Fruit fly (Drosophila melanogaster) whole organism, embryonic: ENCODE results near the gene Nadsyn.

Experiments
- Awh ChIP-seq: fragments of 200-800 bp; sonication (Bioruptor generic); IDR thresholded peaks from 2 replicates; pipeline ENCODE4, ENCODE4 v1.3.6; 2022; ENCODE audit warnings: missing biosample characterization, missing genetic modification characterization
- BEAF-32 ChIP-seq: fragments of 200-800 bp; sonication (Bioruptor generic); optimal IDR thresholded peaks from 3 replicates; lab custom pipeline; 2017; ENCODE audit warnings: missing biosample characterization, missing genetic modification characterization, mild to moderate bottlenecking, moderate library complexity, missing genetic modification reagents
- Bdp1 ChIP-seq: fragments of 200-800 bp; sonication (Bioruptor generic); optimal IDR thresholded peaks from 3 replicates; lab custom pipeline; 2016; ENCODE audit warnings: missing biosample characterization, missing genetic modification characterization
- Bgb ChIP-seq: fragments of 200-800 bp; sonication (Bioruptor generic); IDR thresholded peaks from 2 replicates; pipeline ENCODE4 v1.3.6; 2022; ENCODE audit warnings: missing biosample characterization, missing genetic modification characterization; ENCODE audit not compliant: partially characterized antibody
- Blimp-1 ChIP-seq: fragments of 200-800 bp; sonication (Bioruptor generic); optimal IDR thresholded peaks from 3 replicates; lab custom pipeline; 2018; ENCODE audit warnings: missing biosample characterization, missing genetic modification characterization, mild to moderate bottlenecking, moderate library complexity, missing genetic modification reagents
- CG10979 ChIP-seq: fragments of 200-800 bp; sonication (Bioruptor generic); optimal IDR thresholded peaks from 2 replicates; lab custom pipeline; 2018; ENCODE audit warnings: missing biosample characterization, mild to moderate bottlenecking, missing genetic modification characterization, moderate library complexity
- CG14014 ChIP-seq: fragments of 200-800 bp; sonication (Bioruptor generic); IDR thresholded peaks from 2 replicates; pipeline ENCODE4 v1.3.6; 2022; ENCODE audit warnings: missing biosample characterization, missing genetic modification characterization
- CG14441 ChIP-seq: fragments of 200-800 bp; sonication (Bioruptor generic); IDR thresholded peaks from 2 replicates; pipeline ENCODE4 v1.3.6; 2022; ENCODE audit warnings: missing biosample characterization, missing genetic modification characterization
- CG17612 ChIP-seq: fragments of 200-800 bp; sonication (Bioruptor generic); IDR thresholded peaks from 2 replicates; pipeline ENCODE4 v1.3.6; 2022; ENCODE audit warnings: missing biosample characterization, missing genetic modification characterization
- CG1792 ChIP-seq: fragments of 200-800 bp; sonication (Bioruptor generic); optimal IDR thresholded peaks from 2 replicates; lab custom pipeline; 2016; ENCODE audit warnings: missing biosample characterization, missing genetic modification characterization
- CG18619 ChIP-seq: fragments of 200-800 bp; sonication (Bioruptor generic); optimal IDR thresholded peaks from 3 replicates; lab custom pipeline; 2017; ENCODE audit warnings: missing biosample characterization, mild to moderate bottlenecking, missing genetic modification characterization
- CG2129 ChIP-seq: fragments of 200-800 bp; sonication (Bioruptor generic); IDR thresholded peaks from 2 replicates; pipeline ENCODE4 v1.3.6; 2022; ENCODE audit warnings: missing biosample characterization, missing genetic modification characterization; ENCODE audit not compliant: partially characterized antibody
- CG2875 ChIP-seq: fragments of 200-800 bp; sonication (Bioruptor generic); optimal IDR thresholded peaks from 2 replicates; lab custom pipeline; 2017; ENCODE audit warnings: missing biosample characterization, mild to moderate bottlenecking, missing genetic modification characterization, missing genetic modification reagents
- CG31441 ChIP-seq: fragments of 200-800 bp; sonication (Bioruptor generic); IDR thresholded peaks from 2 replicates; pipeline ENCODE4 v1.3.6; 2022; ENCODE audit warnings: missing biosample characterization, missing genetic modification characterization
- CG33213 ChIP-seq: fragments of 200-800 bp; sonication (Bioruptor generic); optimal IDR thresholded peaks from 3 replicates; lab custom pipeline; 2016; ENCODE audit warnings: missing biosample characterization, missing genetic modification characterization
- CG3847 ChIP-seq: fragments of 200-800 bp; sonication (Bioruptor generic); IDR thresholded peaks from 2 replicates; pipeline ENCODE4 v1.3.6; 2022; ENCODE audit warnings: missing biosample characterization, missing genetic modification characterization
- CG6791 ChIP-seq: fragments of 200-800 bp; sonication (Bioruptor generic); IDR thresholded peaks from 3 replicates; pipeline ENCODE4 v1.3.6; 2022; ENCODE audit warnings: missing biosample characterization, missing genetic modification characterization; ENCODE audit not compliant: partially characterized antibody
- CG8089 ChIP-seq: fragments of 200-800 bp; sonication (Bioruptor generic); optimal IDR thresholded peaks from 3 replicates; lab custom pipeline; 2016; ENCODE audit warnings: missing biosample characterization, missing genetic modification characterization
- CG9215 ChIP-seq: fragments of 200-800 bp; sonication (Bioruptor generic); IDR thresholded peaks from 2 replicates; pipeline ENCODE4 v1.3.6; 2022; ENCODE audit warnings: missing biosample characterization, missing genetic modification characterization
- CG9876 ChIP-seq: fragments of 200-800 bp; sonication (Bioruptor generic); optimal IDR thresholded peaks from 2 replicates; lab custom pipeline; 2016; ENCODE audit warnings: missing biosample characterization, missing genetic modification characterization
- E2f1 ChIP-seq: fragments of 200-800 bp; sonication (Bioruptor generic); IDR thresholded peaks from 2 replicates; pipeline ENCODE4 v1.3.6; 2022; ENCODE audit warnings: missing biosample characterization, missing genetic modification characterization
- Ets65A ChIP-seq: fragments of 200-800 bp; sonication (Bioruptor generic); peaks from one replicate; lab custom pipeline; 2016; ENCODE audit warnings: missing biosample characterization, missing genetic modification characterization
- HLH4C ChIP-seq: fragments of 200-800 bp; sonication (Bioruptor generic); IDR thresholded peaks from 3 replicates; pipeline ENCODE4 v1.3.6; 2022; ENCODE audit warnings: missing biosample characterization, missing genetic modification characterization; ENCODE audit not compliant: partially characterized antibody
- Hr39 ChIP-seq: fragments of >200 bp; optimal IDR thresholded peaks from 2 replicates; lab custom pipeline; 2017
- MBD-R2 ChIP-seq: fragments of 200-800 bp; sonication (Bioruptor generic); IDR thresholded peaks from 2 replicates; pipeline ENCODE4 v1.3.6; 2022; ENCODE audit warnings: missing biosample characterization, missing genetic modification characterization
- Mad ChIP-seq: fragments of 200-800 bp; sonication (Bioruptor generic); optimal IDR thresholded peaks from 2 replicates; lab custom pipeline; 2016; ENCODE audit warnings: missing biosample characterization, missing genetic modification characterization
- Med ChIP-seq: fragments of 200-800 bp; sonication (Bioruptor generic); peaks from one replicate; lab custom pipeline; 2016; ENCODE audit warnings: missing biosample characterization, missing genetic modification characterization, mild to moderate bottlenecking, inconsistent platforms, moderate library complexity
- Ravus ChIP-seq: fragments of 200-800 bp; sonication (Bioruptor generic); IDR thresholded peaks from 2 replicates; pipeline ENCODE4 v1.3.6; 2022; ENCODE audit warnings: missing biosample characterization, missing genetic modification characterization
- Rx ChIP-seq: fragments of 200-800 bp; sonication (Bioruptor generic); IDR thresholded peaks from 2 replicates; pipeline ENCODE4 v1.3.6; 2022; ENCODE audit warnings: missing biosample characterization, missing genetic modification characterization
- Sox102F ChIP-seq: fragments of 200-800 bp; sonication (Bioruptor generic); optimal IDR thresholded peaks from 2 replicates; lab custom pipeline; 2018; ENCODE audit warnings: missing biosample characterization, mild to moderate bottlenecking, missing genetic modification characterization, moderate library complexity
- Sry-β ChIP-seq: fragments of 200-800 bp; sonication (Bioruptor generic); optimal IDR thresholded peaks from 2 replicates; lab custom pipeline; 2018; ENCODE audit warnings: missing biosample characterization, mild to moderate bottlenecking, missing genetic modification characterization, moderate library complexity
- Ssrp ChIP-seq: fragments of 200-800 bp; sonication (Bioruptor generic); optimal IDR thresholded peaks from 2 replicates; lab custom pipeline; 2018; ENCODE audit warnings: missing biosample characterization, mild to moderate bottlenecking, missing genetic modification characterization, moderate library complexity
- ab ChIP-seq: fragments of 200-800 bp; sonication (Bioruptor generic); optimal IDR thresholded peaks from 2 replicates; lab custom pipeline; 2016; ENCODE audit warnings: missing biosample characterization, missing genetic modification characterization
- ato ChIP-seq: fragments of 200-800 bp; sonication (Bioruptor generic); IDR thresholded peaks from 2 replicates; pipeline ENCODE4 v1.3.6; 2022; ENCODE audit warnings: missing biosample characterization, missing genetic modification characterization; ENCODE audit not compliant: partially characterized antibody
- bcd ChIP-seq: fragments of 200-800 bp; sonication (Bioruptor generic); optimal IDR thresholded peaks from 2 replicates; lab custom pipeline; 2017; ENCODE audit warnings: missing biosample characterization, mild to moderate bottlenecking, missing genetic modification characterization
- br ChIP-seq: fragments of >200 bp; optimal IDR thresholded peaks from 2 replicates; lab custom pipeline; 2017
- cas ChIP-seq: fragments of 200-800 bp; sonication (Bioruptor generic); IDR thresholded peaks from 2 replicates; pipeline ENCODE4 v1.3.6; 2022; ENCODE audit warnings: missing biosample characterization, missing genetic modification characterization
- caup ChIP-seq: fragments of 200-800 bp; sonication (Bioruptor generic); optimal IDR thresholded peaks from 3 replicates; lab custom pipeline; 2017; ENCODE audit warnings: missing biosample characterization, mild to moderate bottlenecking, missing genetic modification characterization, moderate library complexity; ENCODE audit not compliant: severe bottlenecking
- chif ChIP-seq, 2 experiments: fragments of 200-800 bp; sonication (Bioruptor generic); optimal IDR thresholded peaks; 3 replicates each; lab custom pipeline; 2016; ENCODE audit warnings: missing biosample characterization in 2 of 2, missing genetic modification characterization in 2 of 2
- crol ChIP-seq: fragments of 200-800 bp; sonication (Bioruptor generic); IDR thresholded peaks from 2 replicates; pipeline ENCODE4 v1.3.6; 2022; ENCODE audit warnings: missing biosample characterization, missing genetic modification characterization
- eve ChIP-seq, 2 experiments: fragments of >200 bp; optimal IDR thresholded peaks; 2 replicates each; lab custom pipeline; 2017; ENCODE audit warnings: missing biosample characterization in 2 of 2, missing genetic modification characterization in 2 of 2
- fd96Cb ChIP-seq: fragments of 200-800 bp; sonication (Bioruptor generic); optimal IDR thresholded peaks from 2 replicates; lab custom pipeline; 2018; ENCODE audit warnings: missing biosample characterization, mild to moderate bottlenecking, missing genetic modification characterization, moderate library complexity
- knrl ChIP-seq: fragments of 200-800 bp; sonication (Bioruptor generic); IDR thresholded peaks from 3 replicates; pipeline ENCODE4 v1.3.6; 2022; ENCODE audit warnings: missing biosample characterization, missing genetic modification characterization; ENCODE audit not compliant: partially characterized antibody
- lmd ChIP-seq: fragments of 200-800 bp; sonication (Bioruptor generic); IDR thresholded peaks from 2 replicates; pipeline ENCODE4 v1.3.6; 2022; ENCODE audit warnings: missing biosample characterization, missing genetic modification characterization
- mam ChIP-seq: fragments of 200-800 bp; sonication (Bioruptor generic); optimal IDR thresholded peaks from 3 replicates; lab custom pipeline; 2016; ENCODE audit warnings: missing biosample characterization, missing genetic modification characterization
- otp ChIP-seq: fragments of 200-800 bp; sonication (Bioruptor generic); IDR thresholded peaks from 3 replicates; pipeline ENCODE4, ENCODE4 v1.3.6; 2022; ENCODE audit warnings: missing biosample characterization, missing genetic modification characterization
- peb ChIP-seq: fragments of 200-800 bp; sonication (Bioruptor generic); IDR thresholded peaks from 2 replicates; pipeline ENCODE4 v1.3.6; 2022; ENCODE audit warnings: missing biosample characterization, missing genetic modification characterization
- pfk ChIP-seq: fragments of 200-800 bp; sonication (Bioruptor generic); optimal IDR thresholded peaks from 2 replicates; lab custom pipeline; 2018; ENCODE audit warnings: missing biosample characterization, mild to moderate bottlenecking, missing genetic modification characterization, moderate library complexity
- slp2 ChIP-seq: fragments of 200-800 bp; sonication (Bioruptor generic); optimal IDR thresholded peaks from 2 replicates; lab custom pipeline; 2016; ENCODE audit warnings: missing biosample characterization, missing genetic modification characterization
- tup ChIP-seq: fragments of 200-800 bp; sonication (Bioruptor generic); optimal IDR thresholded peaks from 2 replicates; lab custom pipeline; 2016; ENCODE audit warnings: missing biosample characterization, mild to moderate bottlenecking, missing genetic modification characterization, moderate library complexity
- usp ChIP-seq: fragments of >200 bp; optimal IDR thresholded peaks from 2 replicates; lab custom pipeline; 2017; ENCODE audit warnings: missing biosample characterization, missing genetic modification characterization
- vnd ChIP-seq: fragments of 200-800 bp; sonication (Bioruptor generic); IDR thresholded peaks from 3 replicates; pipeline ENCODE4 v1.3.6; 2022; ENCODE audit warnings: missing biosample characterization, missing genetic modification characterization; ENCODE audit not compliant: partially characterized antibody

The Nadsyn gene

DNA sequence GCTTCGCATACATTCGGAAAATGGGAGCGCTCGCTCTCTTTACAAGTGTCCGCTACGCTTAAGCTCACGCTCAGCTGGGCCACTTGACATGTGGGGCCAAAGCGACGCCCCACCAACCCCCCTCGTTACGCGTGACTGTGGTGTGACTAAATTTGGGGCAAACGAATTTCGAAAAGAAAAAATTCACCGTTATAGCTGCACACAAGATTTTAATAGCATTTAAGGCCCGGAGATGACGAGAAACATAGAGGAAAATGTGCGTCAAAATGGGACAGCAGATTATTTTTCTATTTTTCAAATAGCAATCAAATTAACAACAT lies 77.4 kb downstream of the Nadsyn start (continued):
- TF ChIP-seq CG18619 (GFP tag; lab: Kevin White, UChicago) = no peak
- no peak for TF ChIP-seq CG9876 (GFP tag; lab: Kevin White, UChicago)
- TF ChIP-seq Ravus (GFP tag; lab: Robert Waterston, UW) = no peak
- TF ChIP-seq Ssrp (tag; lab: Kevin White, UChicago) = no peak
- no peak for TF ChIP-seq CG1792
- no peak for TF ChIP-seq pfk (GFP tag; lab: Kevin White, UChicago)
- 0 out of 3 replicates have a peak, but pooled peaks have one; percentile 3 for TF ChIP-seq knrl (GFP tag; lab: Robert Waterston, UW)
- TF ChIP-seq Ets65A = no peak
- TF ChIP-seq CG8089 (GFP tag; lab: Kevin White, UChicago) = no peak
- TF ChIP-seq E2f1 (GFP tag; lab: Robert Waterston, UW) = no peak
- no peak for TF ChIP-seq lmd (GFP tag; lab: Robert Waterston, UW)
- 0 out of 2 replicates have a peak, but pooled peaks have one; percentile 5 for TF ChIP-seq Bgb (GFP tag; lab: Robert Waterston, UW)
- no peak for TF ChIP-seq slp2 (GFP tag; lab: Kevin White, UChicago)
- no peak for TF ChIP-seq MBD-R2 (GFP tag; lab: Robert Waterston, UW)
- no peak for TF ChIP-seq ab (GFP tag; lab: Kevin White, UChicago)
- TF ChIP-seq otp (GFP tag; lab: Robert Waterston, UW) = no peak
- no peak for TF ChIP-seq CG17612 (GFP tag; lab: Robert Waterston, UW)
- no peak; the same call in 1 of the 2 replicates for TF ChIP-seq ato (GFP tag; lab: Robert Waterston, UW)
- TF ChIP-seq CG2875 (GFP tag; lab: Kevin White, UChicago) = no peak
- no peak for TF ChIP-seq tup (GFP tag; lab: Kevin White, UChicago)
- peak; percentile 92 for TF ChIP-seq crol (GFP tag; lab: Robert Waterston, UW)
- no peak for TF ChIP-seq Sox102F (GFP tag; lab: Kevin White, UChicago)
- TF ChIP-seq vnd (GFP tag; lab: Robert Waterston, UW) = peak; percentile 53; the same call in 1 of the 3 replicates
- no peak for TF ChIP-seq Med (GFP tag; lab: Kevin White, UChicago)
- no peak for TF ChIP-seq mam (GFP tag; lab: Kevin White, UChicago)
- no peak for TF ChIP-seq Blimp-1
- TF ChIP-seq Hr39 (lab: Kevin White, UChicago) = no peak
- no peak for TF ChIP-seq cas
- TF ChIP-seq caup (GFP tag; lab: Kevin White, UChicago) = no peak
- no peak for TF ChIP-seq fd96Cb (tag; lab: Kevin White, UChicago)
- TF ChIP-seq br = no peak
- no peak for TF ChIP-seq BEAF-32 (GFP tag; lab: Kevin White, UChicago)
- no peak for TF ChIP-seq peb (GFP tag; lab: Robert Waterston, UW)
- TF ChIP-seq Mad (GFP tag; lab: Kevin White, UChicago) = no peak
- TF ChIP-seq usp (GFP tag; lab: Kevin White, UChicago) = no peak
- no peak for TF ChIP-seq CG14014 (GFP tag; lab: Robert Waterston, UW)
- no peak for TF ChIP-seq bcd (GFP tag; lab: Kevin White, UChicago)
- no peak for TF ChIP-seq Awh (GFP tag; lab: Robert Waterston, UW)
- TF ChIP-seq CG31441 (GFP tag; lab: Robert Waterston, UW) = no peak
- TF ChIP-seq CG10979 (tag; lab: Kevin White, UChicago) = no peak
- TF ChIP-seq CG14441 (GFP tag; lab: Robert Waterston, UW) = no peak
- 0 out of 3 replicates have a peak, but pooled peaks have one; percentile 5 for TF ChIP-seq HLH4C (GFP tag; lab: Robert Waterston, UW)
- TF ChIP-seq chif (GFP tag; optimal IDR thresholded peaks at IDR 0.05; lab: Kevin White, UChicago) = no peak
- TF ChIP-seq CG3847 (GFP tag; lab: Robert Waterston, UW) = no peak
- no peak for TF ChIP-seq CG33213 (GFP tag; lab: Kevin White, UChicago)
- no peak for TF ChIP-seq eve (GFP tag; optimal IDR thresholded peaks at IDR 0.05; lab: Kevin White, UChicago)
- TF ChIP-seq CG9215 (GFP tag; lab: Robert Waterston, UW) = no peak
- TF ChIP-seq Sry-β (GFP tag; lab: Kevin White, UChicago) = no peak
- TF ChIP-seq CG6791 (GFP tag; lab: Robert Waterston, UW) = 0 out of 3 replicates have a peak, but pooled peaks have one; percentile 3
- no peak for TF ChIP-seq Bdp1 (GFP tag; lab: Kevin White, UChicago)
- TF ChIP-seq CG2129 = no peak
- TF ChIP-seq Rx (GFP tag; lab: Robert Waterston, UW) = no peak
